Worm (Caenorhabditis elegans): ENCODE results near the gene B0462.5.

- TF ChIP-seq nhr-77 (tag; optimal IDR thresholded peaks at IDR 0.05) (no peak), lsy-2 (tag; optimal IDR thresholded peaks at IDR 0.05) (no peak), blmp-1 (tag; optimal IDR thresholded peaks at IDR 0.05; ENCODE audit: insufficient read depth) (no peak), unc-62 (GFP tag; optimal IDR thresholded peaks at IDR 0.05) (no peak), alr-1 (tag; optimal IDR thresholded peaks at IDR 0.05) (no peak), unc-39 (tag; optimal IDR thresholded peaks at IDR 0.05) (no peak)
Measured at ce11 chrV:18292295-18292694, 30.8 kb downstream of the B0462.5 start, which contains the start of gene Y51A2A.12.

Data from whole organism, L2 larva.